Worm (Caenorhabditis elegans): Measurements from ENCODE around the gene C27D6.11.
A peak's percentile ranks its signal among the peaks of the same experiment; 100 is the strongest.

C27D6.11 gene

DNA sequence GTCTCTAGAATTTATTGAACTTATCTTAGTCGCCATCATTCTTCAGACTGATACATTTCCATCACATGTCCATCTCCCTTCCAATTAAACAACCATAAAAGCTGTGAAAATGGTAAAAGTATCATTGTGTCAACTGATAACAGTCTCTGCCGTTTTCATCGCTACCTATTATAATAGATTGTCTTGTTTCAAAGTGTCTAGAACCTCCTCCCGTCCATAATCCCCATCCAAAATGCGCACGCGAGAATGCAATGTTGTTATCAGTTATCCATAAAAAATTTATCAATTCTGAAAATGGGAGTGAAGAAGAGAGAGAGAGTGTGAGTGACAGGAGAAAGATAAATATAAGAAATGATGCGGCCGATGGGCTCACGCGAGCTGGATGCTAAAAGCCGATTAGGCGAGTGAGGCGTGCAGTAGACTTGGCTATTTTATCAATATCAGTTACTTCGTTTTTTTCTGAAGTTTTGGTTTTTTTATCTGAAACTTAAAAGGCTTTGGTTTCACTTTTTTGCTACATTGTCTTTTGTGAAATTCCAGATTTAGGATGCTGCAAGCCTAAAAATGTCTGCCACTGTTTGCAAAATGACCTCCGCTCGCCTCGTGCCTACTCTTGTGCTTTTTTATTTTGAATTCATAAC is 41.0 kb upstream of the C27D6.11 start (continued):
- TF ChIP-seq daf-19 (GFP tag; conservative IDR thresholded peaks at IDR 0.05) = no peak
- TF ChIP-seq gei-8 (GFP tag; optimal IDR thresholded peaks at IDR 0.05) = peak; percentile 21
- peak; percentile 82 for TF ChIP-seq saeg-2 (GFP tag; IDR thresholded peaks at IDR 0.05)
- TF ChIP-seq pqm-1 (tag; optimal IDR thresholded peaks at IDR 0.05) = peak; percentile 91
- TF ChIP-seq nhr-28 (tag; optimal IDR thresholded peaks at IDR 0.05) = peak; percentile 76
- TF ChIP-seq tra-1 (GFP tag; IDR thresholded peaks at IDR 0.05) = peak; percentile 98
- peak; percentile 50 for TF ChIP-seq nhr-77 (tag; optimal IDR thresholded peaks at IDR 0.05)
- TF ChIP-seq php-3 (GFP tag; IDR thresholded peaks at IDR 0.05) = peak; percentile 99
- TF ChIP-seq T26A8.4 (GFP tag; IDR thresholded peaks at IDR 0.05) = peak; percentile 43; the same call in 1 of the 2 replicates
- no peak for TF ChIP-seq ama-1 (optimal IDR thresholded peaks at IDR 0.05)
- peak; percentile 76 for TF ChIP-seq lin-1 (GFP tag; IDR thresholded peaks at IDR 0.05)
- TF ChIP-seq unc-62 (GFP tag; optimal IDR thresholded peaks at IDR 0.05 in 1 of 2) = no peak
- TF ChIP-seq unc-62 (tag; optimal IDR thresholded peaks at IDR 0.05) = no peak
- TF ChIP-seq mep-1 (tag; optimal IDR thresholded peaks at IDR 0.05) = peak; percentile 36
- no peak for TF ChIP-seq ztf-7 (tag; optimal IDR thresholded peaks at IDR 0.05)
- no peak for TF ChIP-seq hif-1 (tag; optimal IDR thresholded peaks at IDR 0.05)
- TF ChIP-seq dve-1 (tag; optimal IDR thresholded peaks at IDR 0.05; ENCODE audit: insufficient read depth) = peak; percentile 97
- peak; percentile 21 for TF ChIP-seq mxl-3 (GFP tag; optimal IDR thresholded peaks at IDR 0.05)
- no peak for TF ChIP-seq egl-27 (tag; optimal IDR thresholded peaks at IDR 0.05)
- no peak for TF ChIP-seq egl-43 (GFP tag; IDR thresholded peaks at IDR 0.05)
- TF ChIP-seq T20F7.1 (GFP tag; optimal IDR thresholded peaks at IDR 0.05) = peak; percentile 63
- TF ChIP-seq pha-4 (GFP tag; IDR thresholded peaks at IDR 0.05) = peak; percentile 54
- TF ChIP-seq pha-4 (tag; optimal IDR thresholded peaks at IDR 0.05) = no peak
- peak; percentile 51 for TF ChIP-seq cey-2 (tag; optimal IDR thresholded peaks at IDR 0.05; ENCODE audit: borderline replicate concordance, insufficient read depth)
- TF ChIP-seq mes-2 (tag; optimal IDR thresholded peaks at IDR 0.05; ENCODE audit: poor library complexity, severe bottlenecking) = peak; percentile 45
- no peak for TF ChIP-seq ceh-28 (tag; optimal IDR thresholded peaks at IDR 0.05)
- peak; percentile 31 for TF ChIP-seq nhr-6 (tag; optimal IDR thresholded peaks at IDR 0.05)

- TF ChIP-seq rbr-2 (tag; optimal IDR thresholded peaks at IDR 0.05) = peak; percentile 11
- TF ChIP-seq daf-16 (GFP tag; optimal IDR thresholded peaks at IDR 0.05) = peak in 1 of 2 experiments; percentile 89
- TF ChIP-seq daf-16 (tag; optimal IDR thresholded peaks at IDR 0.05) = peak; percentile 50
- peak in 1 of 2 experiments; percentile 22 for TF ChIP-seq mdl-1 (tag; optimal IDR thresholded peaks at IDR 0.05)
- TF ChIP-seq hmg-1.1 (GFP tag; IDR thresholded peaks at IDR 0.05) = peak; percentile 54; the same call in 1 of the 2 replicates
- TF ChIP-seq nhr-25 (tag; optimal IDR thresholded peaks at IDR 0.05; ENCODE audit: borderline replicate concordance, insufficient read depth) = no peak
- peak in 1 of 2 experiments; percentile 67 for TF ChIP-seq lsy-2 (tag; optimal IDR thresholded peaks at IDR 0.05)
- TF ChIP-seq hlh-30 (tag; optimal IDR thresholded peaks at IDR 0.05; ENCODE audit: insufficient read depth) = peak; percentile 81
- peak in 1 of 2 experiments; percentile 21 for TF ChIP-seq unc-62 (GFP tag; optimal IDR thresholded peaks at IDR 0.05 in 1 of 2)
- no peak for TF ChIP-seq unc-62 (tag; optimal IDR thresholded peaks at IDR 0.05)
- TF ChIP-seq mep-1 (tag; optimal IDR thresholded peaks at IDR 0.05) = peak; percentile 56
- peak; percentile 36 for TF ChIP-seq dve-1 (tag; optimal IDR thresholded peaks at IDR 0.05; ENCODE audit: insufficient read depth)
- TF ChIP-seq lin-1 (GFP tag; IDR thresholded peaks at IDR 0.05) = no peak
- TF ChIP-seq ces-1 (GFP tag; optimal IDR thresholded peaks at IDR 0.05) = no peak
- no peak for TF ChIP-seq pha-4 (GFP tag; IDR thresholded peaks at IDR 0.05)
- peak; percentile 11 for TF ChIP-seq pha-4 (tag; optimal IDR thresholded peaks at IDR 0.05)
- TF ChIP-seq lin-29 (GFP tag; IDR thresholded peaks at IDR 0.05) = no peak
- peak; percentile 3 for TF ChIP-seq nhr-28 (tag; optimal IDR thresholded peaks at IDR 0.05)
- peak; percentile 57 for TF ChIP-seq hlh-11 (tag; optimal IDR thresholded peaks at IDR 0.05)
- peak; percentile 44 for TF ChIP-seq mes-2 (tag; optimal IDR thresholded peaks at IDR 0.05; ENCODE audit: poor library complexity, severe bottlenecking)
These were observed 40.1 kb upstream of the C27D6.11 start for ce11 chrII:5200987-5201582.
